Worm (Caenorhabditis elegans): ENCODE results near the gene hrg-3.

hrg-3 gene

ce11 chrV:9754459-9754858 lies 1.8 kb upstream of the hrg-3 start, which contains the start of gene F58E6.5:
Gene F58E6.5, minus strand, starts transcription at chrV:9754559.
- TF ChIP-seq aly-2 (tag; optimal IDR thresholded peaks at IDR 0.05) (no peak), mml-1 (tag; optimal IDR thresholded peaks at IDR 0.05) (no peak), nhr-25 (tag; optimal IDR thresholded peaks at IDR 0.05) (no peak), jun-1 (tag; optimal IDR thresholded peaks at IDR 0.05) (no peak), ztf-11 (tag; optimal IDR thresholded peaks at IDR 0.05) (no peak)

- no peak for TF ChIP-seq nhr-67 (tag; optimal IDR thresholded peaks at IDR 0.05)
- no peak for TF ChIP-seq lsy-12 (tag; optimal IDR thresholded peaks at IDR 0.05)
- TF ChIP-seq nhr-12 (tag; optimal IDR thresholded peaks at IDR 0.05) = no peak
- TF ChIP-seq mdl-1 (tag; optimal IDR thresholded peaks at IDR 0.05) = no peak
- TF ChIP-seq nhr-11 (tag; optimal IDR thresholded peaks at IDR 0.05) = no peak
- TF ChIP-seq hmg-11 (tag; optimal IDR thresholded peaks at IDR 0.05) = no peak
- TF ChIP-seq daf-12 (tag; optimal IDR thresholded peaks at IDR 0.05) = no peak
- TF ChIP-seq R02D3.7 (tag; optimal IDR thresholded peaks at IDR 0.05) = no peak
Observed at ce11 chrV:9755725-9756124, 543 bp upstream of the hrg-3 start, which contains the start of gene F58E6.8. Gene F58E6.8, minus strand, starts transcription at chrV:9755825.

- TF ChIP-seq daf-12 (tag; optimal IDR thresholded peaks at IDR 0.05) (no peak), zag-1 (tag; optimal IDR thresholded peaks at IDR 0.05) (no peak), aly-2 (tag; optimal IDR thresholded peaks at IDR 0.05) (no peak)
Observed at ce11 chrV:9757884-9758283, 1.6 kb downstream of the hrg-3 start, which contains the start of gene F58E6.11. Gene F58E6.11, minus strand, starts transcription at chrV:9757984.

- TF ChIP-seq daf-12 (tag; optimal IDR thresholded peaks at IDR 0.05) = no peak
- TF ChIP-seq ceh-82 (tag; optimal IDR thresholded peaks at IDR 0.05) = no peak
- TF ChIP-seq ztf-4 (tag; optimal IDR thresholded peaks at IDR 0.05) = no peak
- peak; percentile 25 for TF ChIP-seq nhr-23 (tag; optimal IDR thresholded peaks at IDR 0.05)
- TF ChIP-seq egl-27 (tag; optimal IDR thresholded peaks at IDR 0.05) = no peak
Observed at ce11 chrV:9758437-9758836, 2.2 kb downstream of the hrg-3 start.

- TF ChIP-seq nhr-12 (tag; optimal IDR thresholded peaks at IDR 0.05) (no peak), nhr-11 (tag; optimal IDR thresholded peaks at IDR 0.05) (no peak), pqm-1 (tag; optimal IDR thresholded peaks at IDR 0.05) (no peak), R02D3.7 (tag; optimal IDR thresholded peaks at IDR 0.05) (no peak), pha-4 (tag; optimal IDR thresholded peaks at IDR 0.05) (no peak), ceh-16 (tag; optimal IDR thresholded peaks at IDR 0.05) (no peak), egl-5 (tag; optimal IDR thresholded peaks at IDR 0.05) (no peak), nhr-67 (tag; optimal IDR thresholded peaks at IDR 0.05) (no peak), ceh-82 (tag; optimal IDR thresholded peaks at IDR 0.05) (no peak), elt-3 (tag; optimal IDR thresholded peaks at IDR 0.05) (no peak), eor-1 (tag; optimal IDR thresholded peaks at IDR 0.05) (no peak), nhr-23 (tag; optimal IDR thresholded peaks at IDR 0.05) (no peak), nhr-237 (tag; optimal IDR thresholded peaks at IDR 0.05) (no peak), lin-15B (tag; optimal IDR thresholded peaks at IDR 0.05) (no peak)
Observed at ce11 chrV:9763759-9764158, 7.5 kb downstream of the hrg-3 start.

- TF ChIP-seq lsy-12 (tag; optimal IDR thresholded peaks at IDR 0.05) (no peak), zag-1 (tag; optimal IDR thresholded peaks at IDR 0.05) (no peak), ztf-11 (tag; optimal IDR thresholded peaks at IDR 0.05) (no peak)
Observed at ce11 chrV:9764552-9764951, 8.3 kb downstream of the hrg-3 start.

- no peak for TF ChIP-seq nhr-11 (tag; optimal IDR thresholded peaks at IDR 0.05)
- TF ChIP-seq elt-3 (tag; optimal IDR thresholded peaks at IDR 0.05) = no peak
- no peak for TF ChIP-seq ceh-82 (tag; optimal IDR thresholded peaks at IDR 0.05)
- TF ChIP-seq eor-1 (tag; optimal IDR thresholded peaks at IDR 0.05) = no peak
- TF ChIP-seq nfya-1 (tag; optimal IDR thresholded peaks at IDR 0.05; ENCODE audit: insufficient read depth) = peak; percentile 64
- TF ChIP-seq fkh-10 (GFP tag; optimal IDR thresholded peaks at IDR 0.05) = peak; percentile 99
Observed at ce11 chrV:9765622-9766021, 9.4 kb downstream of the hrg-3 start.

- TF ChIP-seq mdl-1 (tag; optimal IDR thresholded peaks at IDR 0.05) (no peak), fkh-10 (GFP tag; optimal IDR thresholded peaks at IDR 0.05) (peak; percentile 24)
Observed at ce11 chrV:9767941-9768340, 11.7 kb downstream of the hrg-3 start.

Data from whole organism, L3 larva.